Worm (Caenorhabditis elegans) whole organism, mixed stage, embryonic: ENCODE measurements around the gene T05H10.8.

ENCODE experiments used
- elt-1 ChIP-seq: sonication (generic microtip); optimal IDR thresholded peaks from 2 replicates; lab custom pipeline; 2017; ENCODE audit warnings: missing genetic modification characterization, mild to moderate bottlenecking, missing compliant biosample characterization, antibody characterized with exemption, moderate library complexity, borderline replicate concordance; ENCODE audit not compliant: insufficient read depth
- lin-13 ChIP-seq: fragments of 150-350 bp; optimal IDR thresholded peaks from 2 replicates; lab custom pipeline; 2014; ENCODE audit warnings: missing biosample characterization, missing genetic modification characterization
- mab-5 ChIP-seq: fragments of 150-350 bp; optimal IDR thresholded peaks from 2 replicates; lab custom pipeline; 2014; ENCODE audit warnings: missing biosample characterization, missing genetic modification characterization
- nhr-2 ChIP-seq: fragments of 150-350 bp; optimal IDR thresholded peaks from 2 replicates; lab custom pipeline; 2014; ENCODE audit warnings: missing biosample characterization, missing genetic modification characterization
- nhr-28 ChIP-seq: fragments of 150-350 bp; optimal IDR thresholded peaks from 2 replicates; lab custom pipeline; 2014; ENCODE audit warnings: missing biosample characterization, missing genetic modification characterization
- snpc-4 ChIP-seq: fragments of 150-350 bp; optimal IDR thresholded peaks from 2 replicates; lab custom pipeline; 2014; ENCODE audit warnings: missing biosample characterization, missing genetic modification characterization

ce11 chrII:8012071-8013031, 46.5 kb upstream of the T05H10.8 start, which contains the start of gene DH11.2:
- TF ChIP-seq lin-13 (tag; lab: Kevin White, UChicago) (no peak), nhr-2 (tag; lab: Kevin White, UChicago) (no peak), nhr-28 (no peak), mab-5 (tag; lab: Kevin White, UChicago) (no peak), elt-1 (tag; lab: Kevin White, UChicago) (no peak), snpc-4 (no peak)
